Worm (Caenorhabditis elegans) whole organism, L1 larva: ENCODE measurements around the gene tmem-231.
A peak's percentile ranks its signal among the peaks of the same experiment; 100 is the strongest.

Experiments used
- C04F5.9 ChIP-seq: sonication (generic microtip); optimal IDR thresholded peaks from 2 replicates; lab custom pipeline; 2016; ENCODE audit warnings: missing genetic modification characterization, missing compliant biosample characterization
- C34B4.2 ChIP-seq: sonication (generic microtip); optimal IDR thresholded peaks from 2 replicates; lab custom pipeline; 2017; ENCODE audit warnings: mild to moderate bottlenecking, missing genetic modification characterization, missing compliant biosample characterization
- F16B12.6 ChIP-seq: fragments of 150-350 bp; optimal IDR thresholded peaks from 2 replicates; lab custom pipeline; 2014; ENCODE audit warnings: missing biosample characterization, missing genetic modification characterization
- Y116A8C.19 ChIP-seq: sonication (generic microtip); optimal IDR thresholded peaks from 2 replicates; lab custom pipeline; 2016; ENCODE audit warnings: missing compliant biosample characterization, missing genetic modification characterization, borderline replicate concordance
- alr-1 ChIP-seq: fragments of 200-800 bp; sonication (Bioruptor generic); optimal IDR thresholded peaks from 2 replicates; lab custom pipeline; 2018; ENCODE audit warnings: borderline replicate concordance, mild to moderate bottlenecking, missing genetic modification characterization, missing compliant biosample characterization
- ama-1 ChIP-seq: fragments of 150-350 bp; optimal IDR thresholded peaks from 2 replicates; lab custom pipeline; 2014
- blmp-1 ChIP-seq: fragments of 150-350 bp; optimal IDR thresholded peaks from 2 replicates; lab custom pipeline; 2014; ENCODE audit warnings: missing biosample characterization, missing genetic modification characterization
- ceh-82 ChIP-seq, 3 experiments: fragments of 150-350 bp in 1 of 3; sonication (generic microtip) in 2 of 3; optimal IDR thresholded peaks; 2 replicates each; lab custom pipeline; 2014 to 2017; ENCODE audit warnings: missing biosample characterization in 3 of 3, missing genetic modification characterization in 3 of 3
- ceh-88 ChIP-seq: fragments of 200-800 bp; sonication (Bioruptor generic); IDR thresholded peaks from 2 replicates; pipeline ENCODE4 v1.3.6; 2022; ENCODE audit warnings: missing genetic modification characterization, missing compliant biosample characterization
- ceh-90 ChIP-seq: sonication (generic microtip); optimal IDR thresholded peaks from 2 replicates; lab custom pipeline; 2016; ENCODE audit warnings: missing genetic modification characterization, missing compliant biosample characterization
- ces-1 ChIP-seq: fragments of 150-350 bp; optimal IDR thresholded peaks from 2 replicates; lab custom pipeline; 2014; ENCODE audit warnings: missing biosample characterization, missing genetic modification reagents, missing genetic modification characterization
- dsc-1 ChIP-seq: sonication (generic microtip); optimal IDR thresholded peaks from 2 replicates; lab custom pipeline; 2016; ENCODE audit warnings: mild to moderate bottlenecking, missing genetic modification characterization, missing compliant biosample characterization
- efl-1 ChIP-seq, 4 experiments: fragments of 150-350 bp; optimal IDR thresholded peaks in 3 of 4; peaks in 1 of 4; 1 replicate in 1 of 4; 2 replicates in 3 of 4; lab custom pipeline; 2014; ENCODE audit warnings: missing biosample characterization in 2 of 4, missing genetic modification characterization in 2 of 4, missing genetic modification reagents in 2 of 4
- elt-2 ChIP-seq: sonication (generic microtip); optimal IDR thresholded peaks from 2 replicates; lab custom pipeline; 2016; ENCODE audit warnings: missing genetic modification characterization, mild to moderate bottlenecking, inconsistent platforms, missing compliant biosample characterization, missing genetic modification reagents
- elt-3 ChIP-seq, 6 experiments: fragments of 150-350 bp in 1 of 6; sonication (generic microtip); optimal IDR thresholded peaks; 2 replicates each; lab custom pipeline; 2017 to 2018; ENCODE audit warnings: missing biosample characterization in 6 of 6, missing genetic modification characterization in 6 of 6, inconsistent platforms in 1 of 6
- ets-5 ChIP-seq: fragments of 200-800 bp; sonication (Bioruptor generic); IDR thresholded peaks from 2 replicates; pipeline ENCODE4 v1.3.6; 2022; ENCODE audit warnings: missing genetic modification characterization, missing compliant biosample characterization
- fkh-10 ChIP-seq: sonication (generic microtip); optimal IDR thresholded peaks from 2 replicates; lab custom pipeline; 2017; ENCODE audit warnings: missing biosample characterization, missing genetic modification reagents, missing genetic modification characterization
- fkh-4 ChIP-seq: sonication (generic microtip); optimal IDR thresholded peaks from 2 replicates; lab custom pipeline; 2016; ENCODE audit warnings: missing compliant biosample characterization, missing genetic modification characterization, borderline replicate concordance
- fkh-8 ChIP-seq: sonication (generic microtip); optimal IDR thresholded peaks from 2 replicates; lab custom pipeline; 2016; ENCODE audit warnings: mild to moderate bottlenecking, missing genetic modification characterization, missing compliant biosample characterization
- fos-1 ChIP-seq: fragments of 150-350 bp; optimal IDR thresholded peaks from 2 replicates; lab custom pipeline; 2014; ENCODE audit warnings: missing biosample characterization, missing genetic modification characterization
- grh-1 ChIP-seq: fragments of 200-800 bp; sonication (Bioruptor generic); IDR thresholded peaks from 2 replicates; pipeline ENCODE4 v1.3.6; 2022; ENCODE audit warnings: missing genetic modification reagents, missing genetic modification characterization, missing compliant biosample characterization
- hpl-2 ChIP-seq: fragments of 150-350 bp; optimal IDR thresholded peaks from 2 replicates; lab custom pipeline; 2014; ENCODE audit warnings: missing biosample characterization, missing genetic modification reagents, missing genetic modification characterization
- isw-1 ChIP-seq: fragments of 200-800 bp; sonication (Bioruptor generic); IDR thresholded peaks from 2 replicates; pipeline ENCODE4 v1.3.6; 2022; ENCODE audit warnings: missing genetic modification characterization, missing compliant biosample characterization
- lin-13 ChIP-seq: fragments of 150-350 bp; optimal IDR thresholded peaks from 2 replicates; lab custom pipeline; 2014; ENCODE audit warnings: missing biosample characterization, missing genetic modification reagents, missing genetic modification characterization
- lin-35 ChIP-seq, 2 experiments: fragments of 150-350 bp; optimal IDR thresholded peaks; 2 replicates each; lab custom pipeline; 2014; ENCODE audit warnings: missing biosample characterization in 2 of 2, missing genetic modification characterization in 2 of 2, missing genetic modification reagents in 2 of 2
- mab-9 ChIP-seq: fragments of 200-800 bp; sonication (Bioruptor generic); IDR thresholded peaks from 2 replicates; pipeline ENCODE4 v1.3.6; 2022; ENCODE audit warnings: missing genetic modification reagents, missing genetic modification characterization, missing compliant biosample characterization
- mdl-1 ChIP-seq, 2 experiments: fragments of 150-350 bp; optimal IDR thresholded peaks; 2 replicates each; lab custom pipeline; 2014 to 2017; ENCODE audit warnings: missing biosample characterization in 2 of 2, missing genetic modification characterization in 2 of 2, inconsistent platforms in 1 of 2
- nhr-12 ChIP-seq: sonication (generic microtip); optimal IDR thresholded peaks from 2 replicates; lab custom pipeline; 2017; ENCODE audit warnings: missing biosample characterization, missing genetic modification characterization
- nhr-20 ChIP-seq: sonication (generic microtip); optimal IDR thresholded peaks from 2 replicates; lab custom pipeline; 2016; ENCODE audit warnings: mild to moderate bottlenecking, missing genetic modification characterization, missing compliant biosample characterization
- nhr-237 ChIP-seq: fragments of 150-350 bp; optimal IDR thresholded peaks from 2 replicates; lab custom pipeline; 2014; ENCODE audit warnings: missing biosample characterization, missing genetic modification characterization
- nhr-47 ChIP-seq: sonication (generic microtip); optimal IDR thresholded peaks from 2 replicates; lab custom pipeline; 2016; ENCODE audit warnings: mild to moderate bottlenecking, missing genetic modification characterization, moderate library complexity, missing compliant biosample characterization
- nhr-71 ChIP-seq: sonication (generic microtip); optimal IDR thresholded peaks from 2 replicates; lab custom pipeline; 2016; ENCODE audit warnings: mild to moderate bottlenecking, missing genetic modification characterization, moderate library complexity, missing compliant biosample characterization
- nhr-76 ChIP-seq: sonication (generic microtip); optimal IDR thresholded peaks from 2 replicates; lab custom pipeline; 2017; ENCODE audit warnings: missing biosample characterization, missing genetic modification characterization
- nhr-85 ChIP-seq: sonication (generic microtip); peaks from one replicate; lab custom pipeline; 2016; ENCODE audit warnings: missing genetic modification characterization, inconsistent platforms, missing compliant biosample characterization
- pax-3 ChIP-seq: fragments of 200-800 bp; sonication (Bioruptor generic); optimal IDR thresholded peaks from 2 replicates; lab custom pipeline; 2018; ENCODE audit warnings: mild to moderate bottlenecking, missing genetic modification characterization, moderate library complexity, missing compliant biosample characterization
- pqm-1 ChIP-seq: sonication (generic microtip); optimal IDR thresholded peaks from 3 replicates; lab custom pipeline; 2017; ENCODE audit warnings: missing biosample characterization, missing genetic modification characterization
- skn-1 ChIP-seq: fragments of 150-350 bp; optimal IDR thresholded peaks from 2 replicates; lab custom pipeline; 2014; ENCODE audit warnings: missing biosample characterization, missing genetic modification characterization
- snu-23 ChIP-seq: sonication (generic microtip); optimal IDR thresholded peaks from 2 replicates; lab custom pipeline; 2016; ENCODE audit warnings: missing genetic modification characterization, missing compliant biosample characterization
- sox-4 ChIP-seq: sonication (generic microtip); optimal IDR thresholded peaks from 2 replicates; lab custom pipeline; 2016; ENCODE audit warnings: missing genetic modification characterization, missing compliant biosample characterization
- sptf-1 ChIP-seq: fragments of 150-350 bp; optimal IDR thresholded peaks from 2 replicates; lab custom pipeline; 2014; ENCODE audit warnings: missing biosample characterization, missing genetic modification characterization
- sup-37 ChIP-seq: fragments of 200-800 bp; sonication (Bioruptor generic); optimal IDR thresholded peaks from 2 replicates; lab custom pipeline; 2018; ENCODE audit warnings: mild to moderate bottlenecking, missing genetic modification characterization, missing compliant biosample characterization
- tbx-2 ChIP-seq: sonication (generic microtip); optimal IDR thresholded peaks from 2 replicates; lab custom pipeline; 2016; ENCODE audit warnings: missing genetic modification characterization, missing compliant biosample characterization
- tlp-1 ChIP-seq: fragments of 150-350 bp; optimal IDR thresholded peaks from 2 replicates; lab custom pipeline; 2014; ENCODE audit warnings: missing biosample characterization, missing genetic modification characterization
- unc-130 ChIP-seq: fragments of 150-350 bp; optimal IDR thresholded peaks from 2 replicates; lab custom pipeline; 2017; ENCODE audit warnings: missing biosample characterization, missing genetic modification characterization, inconsistent platforms
- unc-30 ChIP-seq: sonication (generic microtip); optimal IDR thresholded peaks from 2 replicates; lab custom pipeline; 2017; ENCODE audit warnings: missing biosample characterization, missing genetic modification characterization
- unc-62 ChIP-seq: fragments of 150-350 bp; optimal IDR thresholded peaks from 2 replicates; lab custom pipeline; 2014; ENCODE audit warnings: missing biosample characterization, missing genetic modification reagents, missing genetic modification characterization
- unc-86 ChIP-seq: sonication (generic microtip); optimal IDR thresholded peaks from 2 replicates; lab custom pipeline; 2016; ENCODE audit warnings: missing genetic modification characterization, missing compliant biosample characterization
- unc-98 ChIP-seq: fragments of 200-800 bp; sonication (Bioruptor generic); IDR thresholded peaks from 2 replicates; pipeline ENCODE4 v1.3.6; 2022; ENCODE audit warnings: missing genetic modification characterization, missing compliant biosample characterization
- vab-15 ChIP-seq: sonication (generic microtip); optimal IDR thresholded peaks from 2 replicates; lab custom pipeline; 2017; ENCODE audit warnings: missing genotype, mild to moderate bottlenecking, missing genetic modification characterization, missing compliant biosample characterization
- xbp-1 ChIP-seq: sonication (generic microtip); optimal IDR thresholded peaks from 2 replicates; lab custom pipeline; 2016; ENCODE audit warnings: missing genetic modification characterization, missing compliant biosample characterization
- zag-1 ChIP-seq: fragments of 150-350 bp; optimal IDR thresholded peaks from 2 replicates; lab custom pipeline; 2014; ENCODE audit warnings: missing biosample characterization, missing genetic modification characterization
- ztf-4 ChIP-seq: fragments of 150-350 bp; optimal IDR thresholded peaks from 2 replicates; lab custom pipeline; 2014; ENCODE audit warnings: missing biosample characterization, missing genetic modification characterization

The tmem-231 gene

ce11 chrIV:8462376-8462775, 35.8 kb downstream of the tmem-231 start:
- TF ChIP-seq efl-1 (optimal IDR thresholded peaks at IDR 0.05; lab: Kevin White, UChicago) (no peak), efl-1 (GFP tag; optimal IDR thresholded peaks at IDR 0.05 in 1 of 2; lab: Kevin White, UChicago) (peak in 1 of 2 experiments; percentile 52), F16B12.6 (no peak), elt-2 (tag; lab: Kevin White, UChicago) (no peak)

ce11 chrIV:8463069-8463468, 36.5 kb downstream of the tmem-231 start:
- TF ChIP-seq isw-1 (GFP tag; lab: Robert Waterston, UW), result no peak
- TF ChIP-seq pqm-1, result no peak
- peak; percentile 74 for TF ChIP-seq nhr-20 (tag; lab: Kevin White, UChicago)
- TF ChIP-seq hpl-2 (GFP tag; lab: Kevin White, UChicago), result no peak
- no peak for TF ChIP-seq C34B4.2 (tag; lab: Kevin White, UChicago)
- no peak for TF ChIP-seq nhr-237 (tag; lab: Kevin White, UChicago)
- no peak for TF ChIP-seq fkh-8
- TF ChIP-seq vab-15 (tag; lab: Kevin White, UChicago), result no peak
- TF ChIP-seq ceh-90 (tag; lab: Kevin White, UChicago), result no peak
- no peak for TF ChIP-seq ets-5 (GFP tag; lab: Robert Waterston, UW)
- peak in 5 of 6 experiments; percentile 44 to 85 (median 69) for TF ChIP-seq elt-3 (tag; optimal IDR thresholded peaks at IDR 0.05; lab: Kevin White, UChicago)
- no peak for TF ChIP-seq nhr-76
- no peak for TF ChIP-seq mab-9 (GFP tag; lab: Robert Waterston, UW)
- peak; percentile 78 for TF ChIP-seq blmp-1
- peak; percentile 37 for TF ChIP-seq unc-130 (tag; lab: Kevin White, UChicago)
- no peak for TF ChIP-seq sox-4 (tag; lab: Kevin White, UChicago)
- no peak for TF ChIP-seq zag-1 (tag; lab: Kevin White, UChicago)
- peak; percentile 80 for TF ChIP-seq nhr-85
- TF ChIP-seq elt-2 (tag; lab: Kevin White, UChicago), result no peak
- no peak for TF ChIP-seq sptf-1 (tag; lab: Kevin White, UChicago)
- TF ChIP-seq Y116A8C.19 (tag; lab: Kevin White, UChicago), result no peak
- no peak for TF ChIP-seq ztf-4 (tag; lab: Kevin White, UChicago)
- no peak for TF ChIP-seq unc-62 (GFP tag; lab: Kevin White, UChicago)
- TF ChIP-seq ceh-88 (GFP tag; lab: Robert Waterston, UW), result no peak
- no peak for TF ChIP-seq ama-1 (lab: Kevin White, UChicago)
- TF ChIP-seq pax-3 (tag; lab: Kevin White, UChicago), result no peak
- no peak for TF ChIP-seq lin-13 (GFP tag; lab: Kevin White, UChicago)
- no peak for TF ChIP-seq fos-1 (tag; lab: Kevin White, UChicago)
- TF ChIP-seq grh-1 (GFP tag; lab: Robert Waterston, UW), result no peak
- TF ChIP-seq efl-1 (optimal IDR thresholded peaks at IDR 0.05; lab: Kevin White, UChicago), result no peak
- TF ChIP-seq efl-1 (GFP tag; optimal IDR thresholded peaks at IDR 0.05 in 1 of 2; lab: Kevin White, UChicago), result no peak
- TF ChIP-seq C04F5.9 (tag; lab: Kevin White, UChicago), result no peak
- no peak for TF ChIP-seq unc-86 (tag; lab: Kevin White, UChicago)
- TF ChIP-seq tbx-2 (tag; lab: Kevin White, UChicago), result peak; percentile 57
- TF ChIP-seq nhr-71 (tag; lab: Kevin White, UChicago), result peak; percentile 47
- no peak for TF ChIP-seq sup-37 (GFP tag; lab: Kevin White, UChicago)
- TF ChIP-seq unc-30, result no peak
- TF ChIP-seq snu-23 (GFP tag; lab: Kevin White, UChicago), result peak; percentile 40
- no peak for TF ChIP-seq ceh-82 (tag; optimal IDR thresholded peaks at IDR 0.05; lab: Kevin White, UChicago)
- no peak for TF ChIP-seq ces-1 (GFP tag; lab: Kevin White, UChicago)
- TF ChIP-seq xbp-1 (tag; lab: Kevin White, UChicago), result no peak
- TF ChIP-seq tlp-1 (tag; lab: Kevin White, UChicago), result no peak
- TF ChIP-seq dsc-1 (tag; lab: Kevin White, UChicago), result no peak
- no peak for TF ChIP-seq nhr-12 (tag; lab: Kevin White, UChicago)
- peak in 1 of 2 experiments; percentile 57 for TF ChIP-seq mdl-1 (tag; optimal IDR thresholded peaks at IDR 0.05; lab: Kevin White, UChicago)
- TF ChIP-seq skn-1 (tag; lab: Kevin White, UChicago), result no peak
- no peak for TF ChIP-seq unc-98
- no peak for TF ChIP-seq fkh-10
- peak in 1 of 2 experiments; percentile 56 for TF ChIP-seq lin-35 (GFP tag; optimal IDR thresholded peaks at IDR 0.05; lab: Kevin White, UChicago)
- TF ChIP-seq fkh-4, result no peak
- no peak for TF ChIP-seq alr-1 (tag; lab: Kevin White, UChicago)
- TF ChIP-seq nhr-47, result no peak
